Fruit fly (Drosophila melanogaster): ENCODE measurements around the gene CG3402.

The CG3402 gene

dm6 chr3L:611639-612611, 40.8 kb downstream of the CG3402 start (continued):
- TF ChIP-seq CG1603 (tag; optimal IDR thresholded peaks at IDR 0.05) (peak; percentile 77), ac (GFP tag; optimal IDR thresholded peaks at IDR 0.05) (peak; percentile 32), vvl (GFP tag; IDR thresholded peaks at IDR 0.05) (peak; percentile 82; the same call in 1 of the 2 replicates), mam (GFP tag; optimal IDR thresholded peaks at IDR 0.05) (peak; percentile 48), pita (GFP tag; optimal IDR thresholded peaks at IDR 0.05) (no peak), CG31441 (GFP tag; IDR thresholded peaks at IDR 0.05) (peak; percentile 71), CG34224 (GFP tag; IDR thresholded peaks at IDR 0.05; ENCODE audit: partially characterized antibody) (no peak), CG10654 (GFP tag; optimal IDR thresholded peaks at IDR 0.05) (peak; percentile 48), CG31365 (tag; optimal IDR thresholded peaks at IDR 0.05) (peak; percentile 57), CG11085 (GFP tag; IDR thresholded peaks at IDR 0.05) (peak; percentile 77), grau (tag; optimal IDR thresholded peaks at IDR 0.05) (peak; percentile 67), zfh2 (GFP tag; optimal IDR thresholded peaks at IDR 0.05) (peak; percentile 74), Chrac-16 (GFP tag; optimal IDR thresholded peaks at IDR 0.05) (peak; percentile 2), gem (tag; optimal IDR thresholded peaks at IDR 0.05) (peak; percentile 60), nmo (GFP tag; optimal IDR thresholded peaks at IDR 0.05) (peak; percentile 66), HLH3B (GFP tag; IDR thresholded peaks at IDR 0.05) (peak; percentile 49), dimm (GFP tag; IDR thresholded peaks at IDR 0.05) (peak; percentile 57), phol (tag; optimal IDR thresholded peaks at IDR 0.05) (peak; percentile 64), CG6813 (GFP tag; optimal IDR thresholded peaks at IDR 0.05) (peak; percentile 57), kay (GFP tag; optimal IDR thresholded peaks at IDR 0.05) (peak; percentile 43), ewg (GFP tag; optimal IDR thresholded peaks at IDR 0.05) (peak; percentile 61), repo (GFP tag; optimal IDR thresholded peaks at IDR 0.05) (peak; percentile 8), sqz (GFP tag; optimal IDR thresholded peaks at IDR 0.05) (peak; percentile 56), Gsc (GFP tag; IDR thresholded peaks at IDR 0.05) (no peak), Blimp-1 (GFP tag; optimal IDR thresholded peaks at IDR 0.05) (peak; percentile 44), sens-2 (GFP tag; IDR thresholded peaks at IDR 0.05) (peak; percentile 47; the same call in 1 of the 2 replicates), tup (GFP tag; optimal IDR thresholded peaks at IDR 0.05) (peak; percentile 30), Ets65A (GFP tag) (peak; percentile 96), CG5245 (GFP tag; optimal IDR thresholded peaks at IDR 0.05) (no peak), unpg (GFP tag; optimal IDR thresholded peaks at IDR 0.05) (peak; percentile 65), CG4404 (GFP tag; IDR thresholded peaks at IDR 0.05) (peak; percentile 62), jigr1 (GFP tag; IDR thresholded peaks at IDR 0.05) (no peak), CG34422 (GFP tag; IDR thresholded peaks at IDR 0.05) (peak; percentile 86), CG14710 (tag; optimal IDR thresholded peaks at IDR 0.05) (peak; percentile 24), CG12155 (GFP tag; optimal IDR thresholded peaks at IDR 0.05) (peak; percentile 61), amos (GFP tag; IDR thresholded peaks at IDR 0.05; ENCODE audit: partially characterized antibody) (no peak), usp (GFP tag; optimal IDR thresholded peaks at IDR 0.05) (no peak), Hmr (GFP tag; optimal IDR thresholded peaks at IDR 0.05) (peak; percentile 78), CG2129 (GFP tag; IDR thresholded peaks at IDR 0.05; ENCODE audit: partially characterized antibody) (no peak), shn (GFP tag; optimal IDR thresholded peaks at IDR 0.05) (peak; percentile 59), CG6654 (GFP tag; optimal IDR thresholded peaks at IDR 0.05) (peak; percentile 4), CG12104 (GFP tag; optimal IDR thresholded peaks at IDR 0.05) (peak; percentile 60), Doc3 (GFP tag; IDR thresholded peaks at IDR 0.05; ENCODE audit: partially characterized antibody) (no peak), Mes4 (GFP tag; optimal IDR thresholded peaks at IDR 0.05) (peak; percentile 39), B-H2 (GFP tag; optimal IDR thresholded peaks at IDR 0.05) (peak; percentile 79), CG16863 (GFP tag; optimal IDR thresholded peaks at IDR 0.05) (peak; percentile 39), cato (GFP tag; optimal IDR thresholded peaks at IDR 0.05; ENCODE audit: borderline replicate concordance) (peak; percentile 3), CG10462 (GFP tag; optimal IDR thresholded peaks at IDR 0.05) (no peak)

Measured in whole organism, embryonic.